Worm (Caenorhabditis elegans) whole organism, late embryonic: ENCODE results near the gene F53C3.3.

Experiments
- ceh-30 ChIP-seq: fragments of 150-350 bp; optimal IDR thresholded peaks from 2 replicates; lab custom pipeline; 2014; ENCODE audit warnings: missing biosample characterization, missing genetic modification characterization
- elt-2 ChIP-seq: sonication (generic microtip); optimal IDR thresholded peaks from 2 replicates; lab custom pipeline; 2016; ENCODE audit warnings: missing genetic modification reagents, missing genetic modification characterization, missing compliant biosample characterization

- TF ChIP-seq elt-2 (tag; lab: Kevin White, UChicago) (no peak), ceh-30 (tag; lab: Kevin White, UChicago) (no peak)
Observed at ce11 chrII:3913673-3914072, 11.0 kb downstream of the F53C3.3 start.
